Fruit fly (Drosophila melanogaster): ENCODE data around the gene CG42780.

The CG42780 gene

DNA sequence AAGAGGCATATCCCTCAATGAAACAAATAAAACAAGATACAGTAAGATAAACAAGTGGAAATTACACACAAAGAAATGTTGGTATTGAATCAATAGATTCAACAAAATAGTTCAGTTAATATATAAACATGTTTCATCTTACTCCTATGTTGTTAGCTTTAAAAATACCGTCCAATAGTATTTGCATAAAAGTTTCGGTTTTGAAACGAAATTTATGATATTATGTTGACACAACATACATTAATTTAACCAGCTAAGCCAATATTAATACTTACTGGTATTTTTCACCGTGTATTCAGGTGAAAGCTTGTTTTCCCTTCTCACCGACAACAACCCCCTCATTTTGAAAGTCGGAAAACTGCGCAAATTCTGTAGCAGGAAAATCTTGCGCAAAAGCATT lies 6.5 kb upstream of the CG42780 start (continued):
- TF ChIP-seq pnt (GFP tag; optimal IDR thresholded peaks at IDR 0.05): peak; percentile 27
- TF ChIP-seq Trl (optimal IDR thresholded peaks at IDR 0.05): no peak
- TF ChIP-seq Trl (GFP tag; optimal IDR thresholded peaks at IDR 0.05): peak; percentile 69
- TF ChIP-seq vvl (GFP tag; IDR thresholded peaks at IDR 0.05): peak; percentile 72
- peak; percentile 55; the same call in 1 of the 2 replicates for TF ChIP-seq CG32532 (GFP tag; IDR thresholded peaks at IDR 0.05)
- TF ChIP-seq chm (GFP tag; IDR thresholded peaks at IDR 0.05): no peak
- no peak for TF ChIP-seq insv (GFP tag; optimal IDR thresholded peaks at IDR 0.05)
- TF ChIP-seq CG18619 (GFP tag; optimal IDR thresholded peaks at IDR 0.05): peak; percentile 42
- peak; percentile 68; the same call in 1 of the 2 replicates for TF ChIP-seq Awh (GFP tag; IDR thresholded peaks at IDR 0.05)
- TF ChIP-seq wdn (GFP tag; IDR thresholded peaks at IDR 0.05): no peak
- TF ChIP-seq HLH3B (GFP tag; IDR thresholded peaks at IDR 0.05): peak; percentile 58; the same call in 1 of the 2 replicates
- TF ChIP-seq CrebB (tag; optimal IDR thresholded peaks at IDR 0.05): peak; percentile 31
- peak; percentile 4 for TF ChIP-seq Ets65A (GFP tag)
- TF ChIP-seq CG6791 (GFP tag; IDR thresholded peaks at IDR 0.05; ENCODE audit: partially characterized antibody): no peak
- TF ChIP-seq CG2116 (GFP tag; optimal IDR thresholded peaks at IDR 0.05): peak; percentile 33
- TF ChIP-seq CG15514 (GFP tag; optimal IDR thresholded peaks at IDR 0.05): peak; percentile 44
- TF ChIP-seq Asciz (GFP tag; optimal IDR thresholded peaks at IDR 0.05): peak; percentile 55
- peak; percentile 37; the same call in 1 of the 2 replicates for TF ChIP-seq CG1024 (GFP tag; IDR thresholded peaks at IDR 0.05)
- peak; percentile 30 for TF ChIP-seq kay (GFP tag; optimal IDR thresholded peaks at IDR 0.05)
- TF ChIP-seq CG17829 (tag; optimal IDR thresholded peaks at IDR 0.05): peak; percentile 48
- TF ChIP-seq CG15601 (tag; optimal IDR thresholded peaks at IDR 0.05): peak; percentile 72
- peak; percentile 58; the same call in 1 of the 2 replicates for TF ChIP-seq seq (GFP tag; IDR thresholded peaks at IDR 0.05)
- peak; percentile 27 for TF ChIP-seq CG4820 (GFP tag; optimal IDR thresholded peaks at IDR 0.05)
- peak; percentile 31 for TF ChIP-seq CG10366 (GFP tag; IDR thresholded peaks at IDR 0.05)
- peak; percentile 36; the same call in 1 of the 2 replicates for TF ChIP-seq sisA (GFP tag; IDR thresholded peaks at IDR 0.05)
- TF ChIP-seq CG12219 (GFP tag; optimal IDR thresholded peaks at IDR 0.05): peak; percentile 59
- peak; percentile 40 for TF ChIP-seq ems (GFP tag; optimal IDR thresholded peaks at IDR 0.05)
- peak; percentile 45; the same call in 1 of the 2 replicates for TF ChIP-seq Ada2b (GFP tag; IDR thresholded peaks at IDR 0.05)
- no peak for TF ChIP-seq psq (GFP tag; optimal IDR thresholded peaks at IDR 0.05)
- no peak for TF ChIP-seq hkb (optimal IDR thresholded peaks at IDR 0.05)
- TF ChIP-seq hkb (GFP tag; IDR thresholded peaks at IDR 0.05): peak; percentile 72
- no peak for TF ChIP-seq nom (GFP tag; optimal IDR thresholded peaks at IDR 0.05)
- TF ChIP-seq CG11560 (tag; IDR thresholded peaks at IDR 0.05): no peak
- TF ChIP-seq ind (GFP tag; optimal IDR thresholded peaks at IDR 0.05): peak; percentile 49
- TF ChIP-seq CG32772 (GFP tag; IDR thresholded peaks at IDR 0.05): no peak
- peak; percentile 25 for TF ChIP-seq trh (GFP tag; optimal IDR thresholded peaks at IDR 0.05)
- 0 out of 2 replicates have a peak, but pooled peaks have one; percentile 12 for TF ChIP-seq CG32767 (GFP tag; IDR thresholded peaks at IDR 0.05)
- TF ChIP-seq twi (tag; optimal IDR thresholded peaks at IDR 0.05): peak; percentile 39
- TF ChIP-seq CG4707 (GFP tag; optimal IDR thresholded peaks at IDR 0.05): peak; percentile 60
- TF ChIP-seq CG4360 (GFP tag; IDR thresholded peaks at IDR 0.05): no peak
- peak; percentile 62 for TF ChIP-seq nerfin-1 (tag; optimal IDR thresholded peaks at IDR 0.05)
- TF ChIP-seq Xbp1 (GFP tag; optimal IDR thresholded peaks at IDR 0.05): peak; percentile 64
- TF ChIP-seq CG5953 (GFP tag; IDR thresholded peaks at IDR 0.05): no peak
- TF ChIP-seq gt (GFP tag; IDR thresholded peaks at IDR 0.05): no peak
- no peak for TF ChIP-seq pan (optimal IDR thresholded peaks at IDR 0.05)
- TF ChIP-seq pan (GFP tag; optimal IDR thresholded peaks at IDR 0.05 in 1 of 2, IDR thresholded peaks at IDR 0.05 in 1 of 2): peak in 1 of 2 experiments; percentile 27
- peak; percentile 50 for TF ChIP-seq cwo (GFP tag; optimal IDR thresholded peaks at IDR 0.05)
- TF ChIP-seq CG7372 (GFP tag; IDR thresholded peaks at IDR 0.05): no peak
- peak; percentile 58; the same call in 2 of the 3 replicates for TF ChIP-seq CG11695 (GFP tag; IDR thresholded peaks at IDR 0.05)
- no peak for TF ChIP-seq stwl (tag; optimal IDR thresholded peaks at IDR 0.05)
- TF ChIP-seq CG34376 (GFP tag; optimal IDR thresholded peaks at IDR 0.05): peak; percentile 63
- peak; percentile 26 for TF ChIP-seq CG1647 (GFP tag; optimal IDR thresholded peaks at IDR 0.05)
